Worm (Caenorhabditis elegans) whole organism, young adult: Measurements from ENCODE around the gene nlp-23.

ENCODE experiments used
- lin-26 ChIP-seq: fragments of 200-800 bp; sonication (Bioruptor generic); IDR thresholded peaks from 2 replicates; pipeline ENCODE4 v1.3.6; 2022; ENCODE audit warnings: missing genetic modification reagents, missing genetic modification characterization, missing compliant biosample characterization
- nfyb-1 ChIP-seq: fragments of 200-800 bp; sonication (Bioruptor generic); IDR thresholded peaks from 2 replicates; pipeline ENCODE4 v1.3.6; 2022; ENCODE audit warnings: missing genetic modification reagents, missing genetic modification characterization, missing compliant biosample characterization

ce11 chrX:2302782-2303181, 40.0 kb downstream of the nlp-23 start, which contains the start of gene hum-6:
- no peak for TF ChIP-seq lin-26 (GFP tag; lab: Robert Waterston, UW)
- TF ChIP-seq nfyb-1 (GFP tag; lab: Robert Waterston, UW) = no peak
